Worm (Caenorhabditis elegans): ENCODE measurements around the gene C15C7.4.

Gene C15C7.4

DNA sequence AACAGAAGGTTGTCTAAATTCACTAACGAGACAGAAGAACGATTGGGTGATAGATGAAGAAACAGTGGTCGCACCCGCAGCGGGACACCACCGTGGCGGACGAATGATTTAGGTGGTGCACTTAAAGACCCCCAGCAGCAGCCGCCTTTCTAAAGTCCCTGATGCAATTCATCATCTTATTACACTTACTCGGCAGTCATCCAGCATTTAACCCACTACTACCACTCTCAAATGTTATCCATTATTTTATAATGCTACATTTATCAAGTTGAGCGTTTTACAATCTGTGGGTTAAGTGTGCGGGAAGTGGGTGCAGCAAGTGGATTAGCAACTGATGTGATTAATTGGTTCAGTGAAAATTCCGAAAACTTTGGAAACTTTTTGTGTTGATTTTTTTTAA is 44.8 kb downstream of the C15C7.4 start:
- no peak for TF ChIP-seq ztf-29 (GFP tag; IDR thresholded peaks at IDR 0.05)
- TF ChIP-seq flt-1 (GFP tag; IDR thresholded peaks at IDR 0.05): no peak
- TF ChIP-seq klf-2 (GFP tag; conservative IDR thresholded peaks at IDR 0.05): no peak
- TF ChIP-seq ztf-23 (GFP tag; IDR thresholded peaks at IDR 0.05): no peak
- no peak for TF ChIP-seq ref-1 (GFP tag; conservative IDR thresholded peaks at IDR 0.05)
- no peak for TF ChIP-seq cog-1 (tag; optimal IDR thresholded peaks at IDR 0.05)
- no peak for TF ChIP-seq T22C8.4 (GFP tag; IDR thresholded peaks at IDR 0.05)
- TF ChIP-seq tab-1 (GFP tag; IDR thresholded peaks at IDR 0.05): no peak
- TF ChIP-seq med-1 (GFP tag; optimal IDR thresholded peaks at IDR 0.05; ENCODE audit: insufficient read depth): no peak

DNA sequence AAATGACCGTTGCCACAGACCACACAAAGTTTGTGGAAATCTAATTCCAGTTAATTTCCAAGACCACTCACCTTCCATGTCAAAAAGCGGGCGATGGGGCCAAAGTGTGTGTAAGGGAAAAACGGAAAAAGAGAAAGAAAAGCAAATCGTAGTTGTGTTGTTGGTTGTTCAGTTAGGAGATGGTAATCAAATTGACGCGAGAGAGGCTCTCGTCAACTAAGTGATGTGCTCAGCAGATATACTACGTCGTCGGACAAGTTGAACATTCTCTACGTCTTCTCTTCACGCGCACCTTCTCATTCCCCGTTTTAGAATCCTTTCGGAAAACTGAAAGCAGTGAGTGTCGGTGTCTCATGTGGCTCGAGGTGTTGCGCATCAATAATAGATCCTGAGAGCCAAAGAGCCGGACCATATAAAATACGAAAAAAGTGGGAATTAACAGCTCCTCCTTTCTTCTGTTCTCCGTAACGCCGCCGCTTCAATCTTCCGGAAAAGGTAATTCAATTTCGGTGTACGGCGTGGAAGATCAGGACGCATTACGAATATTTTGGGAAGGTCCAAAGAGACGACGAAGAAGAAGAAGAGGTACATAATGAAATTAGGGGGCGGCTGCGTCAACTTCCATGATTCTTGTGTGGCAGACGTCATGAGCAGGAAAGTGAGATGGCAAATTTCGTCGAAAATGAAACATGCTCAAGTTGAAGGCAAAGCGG is 46.1 kb downstream of the C15C7.4 start:
- TF ChIP-seq cog-1 (tag; optimal IDR thresholded peaks at IDR 0.05): no peak
